Fruit fly (Drosophila melanogaster): Measurements from ENCODE around the gene RpS3.

The RpS3 gene

dm6 chr3R:23358565-23359138, at the start of gene RpS3:
TSS of gene RpS3 (plus strand) at chr3R:23358812.
- peak; percentile 46 for TF ChIP-seq Myc (optimal IDR thresholded peaks at IDR 0.05)
- TF ChIP-seq HLH106 (tag; optimal IDR thresholded peaks at IDR 0.05), result peak; percentile 25
- TF ChIP-seq Rel (GFP tag; optimal IDR thresholded peaks at IDR 0.05), result no peak
- TF ChIP-seq Rel (tag; optimal IDR thresholded peaks at IDR 0.05), result peak; percentile 42
- TF ChIP-seq Sp1 (GFP tag; optimal IDR thresholded peaks at IDR 0.05), result peak; percentile 56
- TF ChIP-seq rgr (GFP tag; optimal IDR thresholded peaks at IDR 0.05), result peak; percentile 32
- no peak for TF ChIP-seq lola (GFP tag; optimal IDR thresholded peaks at IDR 0.05)
- no peak for TF ChIP-seq OdsH (GFP tag; optimal IDR thresholded peaks at IDR 0.05)

- TF ChIP-seq br (GFP tag; optimal IDR thresholded peaks at IDR 0.05) (no peak), Sp1 (GFP tag; optimal IDR thresholded peaks at IDR 0.05) (no peak), foxo (GFP tag; optimal IDR thresholded peaks at IDR 0.05) (no peak), Hr83 (GFP tag; optimal IDR thresholded peaks at IDR 0.05; ENCODE audit: poor library complexity, severe bottlenecking) (no peak), CG9705 (GFP tag; optimal IDR thresholded peaks at IDR 0.05) (no peak), sv (GFP tag; optimal IDR thresholded peaks at IDR 0.05) (no peak), Hnf4 (GFP tag; optimal IDR thresholded peaks at IDR 0.05) (no peak), Hr78 (GFP tag; optimal IDR thresholded peaks at IDR 0.05) (no peak), jim (GFP tag; optimal IDR thresholded peaks at IDR 0.05) (no peak), Abd-B (GFP tag; optimal IDR thresholded peaks at IDR 0.05) (no peak)
Observed at dm6 chr3R:23309690-23310089, 48.9 kb upstream of the RpS3 start.

dm6 chr3R:23310151-23310550, 48.5 kb upstream of the RpS3 start:
- TF ChIP-seq foxo (GFP tag; optimal IDR thresholded peaks at IDR 0.05), result no peak
- no peak for TF ChIP-seq brk (GFP tag; optimal IDR thresholded peaks at IDR 0.05)
- no peak for TF ChIP-seq Vsx2 (GFP tag; optimal IDR thresholded peaks at IDR 0.05; ENCODE audit: partially characterized antibody)
- no peak for TF ChIP-seq Rel (GFP tag; optimal IDR thresholded peaks at IDR 0.05)
- no peak for TF ChIP-seq Rel (tag; optimal IDR thresholded peaks at IDR 0.05)
- no peak for TF ChIP-seq Hr83 (GFP tag; optimal IDR thresholded peaks at IDR 0.05; ENCODE audit: poor library complexity, severe bottlenecking)
- no peak for TF ChIP-seq Hr78 (GFP tag; optimal IDR thresholded peaks at IDR 0.05)
- TF ChIP-seq sage (GFP tag; optimal IDR thresholded peaks at IDR 0.05), result no peak
- no peak for TF ChIP-seq CG9705 (GFP tag; optimal IDR thresholded peaks at IDR 0.05)
- no peak for TF ChIP-seq GATAd (GFP tag; optimal IDR thresholded peaks at IDR 0.05)
- TF ChIP-seq dl (GFP tag; optimal IDR thresholded peaks at IDR 0.05; ENCODE audit: insufficient read depth in 1 of 2, partially characterized antibody in 2 of 2), result no peak
- no peak for TF ChIP-seq HLH106 (tag; optimal IDR thresholded peaks at IDR 0.05)
- TF ChIP-seq CG32264 (GFP tag; optimal IDR thresholded peaks at IDR 0.05), result no peak
- no peak for TF ChIP-seq Myc (optimal IDR thresholded peaks at IDR 0.05)
- no peak for TF ChIP-seq Dfd (GFP tag; optimal IDR thresholded peaks at IDR 0.05)
- TF ChIP-seq usp (GFP tag; optimal IDR thresholded peaks at IDR 0.05), result no peak

dm6 chr3R:23312796-23313195, 45.8 kb upstream of the RpS3 start:
- TF ChIP-seq woc (GFP tag; optimal IDR thresholded peaks at IDR 0.05) (no peak), CrebA (GFP tag; optimal IDR thresholded peaks at IDR 0.05; ENCODE audit: borderline replicate concordance) (no peak), jim (GFP tag; optimal IDR thresholded peaks at IDR 0.05) (no peak), HLH106 (tag; optimal IDR thresholded peaks at IDR 0.05) (no peak), usp (GFP tag; optimal IDR thresholded peaks at IDR 0.05) (no peak), Mio (GFP tag; optimal IDR thresholded peaks at IDR 0.05) (no peak), Rel (GFP tag; optimal IDR thresholded peaks at IDR 0.05) (no peak), Rel (tag; optimal IDR thresholded peaks at IDR 0.05) (no peak), Hnf4 (GFP tag; optimal IDR thresholded peaks at IDR 0.05) (no peak), lola (GFP tag; optimal IDR thresholded peaks at IDR 0.05) (no peak), dsf (GFP tag; optimal IDR thresholded peaks at IDR 0.05; ENCODE audit: borderline replicate concordance) (no peak), Hr83 (GFP tag; optimal IDR thresholded peaks at IDR 0.05; ENCODE audit: poor library complexity, severe bottlenecking) (no peak), foxo (GFP tag; optimal IDR thresholded peaks at IDR 0.05) (no peak), sage (GFP tag; optimal IDR thresholded peaks at IDR 0.05) (no peak)

dm6 chr3R:23314332-23314731, 44.3 kb upstream of the RpS3 start:
- TF ChIP-seq sage (GFP tag; optimal IDR thresholded peaks at IDR 0.05) (no peak), jim (GFP tag; optimal IDR thresholded peaks at IDR 0.05) (peak; percentile 27), HLH106 (tag; optimal IDR thresholded peaks at IDR 0.05) (peak; percentile 14), brk (GFP tag; optimal IDR thresholded peaks at IDR 0.05) (no peak), Abd-B (GFP tag; optimal IDR thresholded peaks at IDR 0.05) (no peak), h (GFP tag; optimal IDR thresholded peaks at IDR 0.05) (no peak), Vsx2 (GFP tag; optimal IDR thresholded peaks at IDR 0.05; ENCODE audit: partially characterized antibody) (peak; percentile 1), psq (GFP tag; optimal IDR thresholded peaks at IDR 0.05) (peak; percentile 24), Rel (GFP tag; optimal IDR thresholded peaks at IDR 0.05) (no peak), Rel (tag; optimal IDR thresholded peaks at IDR 0.05) (no peak), Dif (GFP tag; optimal IDR thresholded peaks at IDR 0.05; ENCODE audit: partially characterized antibody) (peak; percentile 76), CrebA (GFP tag; optimal IDR thresholded peaks at IDR 0.05; ENCODE audit: borderline replicate concordance) (no peak), GATAd (GFP tag; optimal IDR thresholded peaks at IDR 0.05) (no peak), Sp1 (GFP tag; optimal IDR thresholded peaks at IDR 0.05) (peak; percentile 45), dl (GFP tag; optimal IDR thresholded peaks at IDR 0.05; ENCODE audit: insufficient read depth in 1 of 2, partially characterized antibody in 2 of 2) (peak; percentile 60 to 67)

Data from whole organism, wandering third instar larva.